Fruit fly (Drosophila melanogaster) Kc167 (cell line): Measurements from ENCODE around the gene CG7394.
"Not testable (repeated sequence)": the region's sequence is repeated elsewhere in the genome, so short reads cannot be mapped to it uniquely, and the experiment has no call there.

Source experiments
- h ChIP-seq: fragments of >200 bp; optimal IDR thresholded peaks from 3 replicates; lab custom pipeline; 2018; ENCODE audit warnings: missing external identifiers
- ttk ChIP-seq: sonication (Bioruptor generic); optimal IDR thresholded peaks from 2 replicates; lab custom pipeline; 2017; ENCODE audit warnings: missing external identifiers

- TF ChIP-seq ttk; h (lab: Kevin White, UChicago): not testable (repeated sequence)
These were observed 27.6 kb downstream of the CG7394 start, which contains the start of gene CG7377 for dm6 chr3L:11589395-11589794.
